Worm (Caenorhabditis elegans) whole organism, L4/young adult: ENCODE measurements around the gene T25G12.6.

Source experiments
- W03F9.2 ChIP-seq: fragments of 150-350 bp; optimal IDR thresholded peaks from 2 replicates; lab custom pipeline; 2014; ENCODE audit warnings: missing biosample characterization, missing genetic modification characterization
- dao-5 ChIP-seq: sonication (generic microtip); optimal IDR thresholded peaks from 2 replicates; lab custom pipeline; 2016; ENCODE audit warnings: missing genotype, missing genetic modification characterization, moderate library complexity, missing compliant biosample characterization
- him-1 ChIP-seq: sonication (generic microtip); optimal IDR thresholded peaks from 2 replicates; lab custom pipeline; 2016; ENCODE audit warnings: missing genotype, missing genetic modification reagents, missing genetic modification characterization, missing compliant biosample characterization

DNA sequence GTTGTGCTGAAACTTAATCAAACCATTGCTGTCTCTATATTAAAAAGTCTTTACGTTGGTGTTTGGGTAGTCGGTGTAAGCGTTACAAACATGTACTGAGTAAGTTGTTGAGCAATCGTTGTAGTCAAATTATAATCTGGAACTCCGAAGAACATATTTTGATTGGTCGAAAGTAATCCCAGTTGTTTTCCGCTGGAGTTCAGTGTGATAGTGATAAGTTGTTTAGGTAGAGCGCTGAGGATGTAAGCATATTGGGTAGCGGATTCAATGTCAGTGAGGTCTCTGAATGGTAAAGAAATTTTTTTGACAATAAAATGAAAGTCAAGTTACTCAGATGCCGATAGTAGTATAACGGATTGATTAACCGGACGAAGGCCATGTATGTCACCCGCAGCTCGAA is 2.6 kb downstream of the T25G12.6 start:
- TF ChIP-seq him-1, result no peak
- no peak for TF ChIP-seq W03F9.2 (tag; lab: Kevin White, UChicago)
- TF ChIP-seq dao-5 (tag; lab: Kevin White, UChicago), result no peak
